Fruit fly (Drosophila melanogaster) whole organism, embryonic: ENCODE measurements around the gene CG34180.

Experiments
- Asciz ChIP-seq: fragments of 200-800 bp; sonication (Bioruptor generic); optimal IDR thresholded peaks from 2 replicates; lab custom pipeline; 2017; ENCODE audit warnings: missing biosample characterization, mild to moderate bottlenecking, missing genetic modification characterization, missing genetic modification reagents
- Atf-2 ChIP-seq: fragments of 200-800 bp; sonication (Bioruptor generic); optimal IDR thresholded peaks from 2 replicates; lab custom pipeline; 2016; ENCODE audit warnings: missing biosample characterization, missing genetic modification characterization
- Blimp-1 ChIP-seq: fragments of 200-800 bp; sonication (Bioruptor generic); optimal IDR thresholded peaks from 3 replicates; lab custom pipeline; 2018; ENCODE audit warnings: missing biosample characterization, missing genetic modification characterization, mild to moderate bottlenecking, moderate library complexity, missing genetic modification reagents
- CG10209 ChIP-seq: fragments of 200-800 bp; sonication (Bioruptor generic); optimal IDR thresholded peaks from 3 replicates; lab custom pipeline; 2017; ENCODE audit warnings: missing biosample characterization, mild to moderate bottlenecking, missing genetic modification characterization, missing genetic modification reagents
- CG10366 ChIP-seq: fragments of 200-800 bp; sonication (Bioruptor generic); IDR thresholded peaks from 2 replicates; pipeline ENCODE4 v1.3.6; 2022; ENCODE audit warnings: missing biosample characterization, missing genetic modification characterization
- CG10979 ChIP-seq: fragments of 200-800 bp; sonication (Bioruptor generic); optimal IDR thresholded peaks from 2 replicates; lab custom pipeline; 2018; ENCODE audit warnings: missing biosample characterization, mild to moderate bottlenecking, missing genetic modification characterization, moderate library complexity
- CG11085 ChIP-seq: fragments of 200-800 bp; sonication (Bioruptor generic); IDR thresholded peaks from 2 replicates; pipeline ENCODE4 v1.3.6; 2022; ENCODE audit warnings: missing biosample characterization, missing genetic modification characterization
- CG11560 ChIP-seq: fragments of 200-800 bp; sonication (Bioruptor generic); IDR thresholded peaks from 3 replicates; pipeline ENCODE4 v1.3.6; 2022; ENCODE audit warnings: missing biosample characterization, missing genetic modification characterization
- CG12744 ChIP-seq: fragments of 200-800 bp; sonication (Bioruptor generic); optimal IDR thresholded peaks from 2 replicates; lab custom pipeline; 2016; ENCODE audit warnings: missing biosample characterization, missing genetic modification characterization
- CG13123 ChIP-seq: fragments of 200-800 bp; sonication (Bioruptor generic); optimal IDR thresholded peaks from 2 replicates; lab custom pipeline; 2016; ENCODE audit warnings: missing biosample characterization, missing genetic modification characterization
- CG13624 ChIP-seq: fragments of 200-800 bp; sonication (Bioruptor generic); optimal IDR thresholded peaks from 2 replicates; lab custom pipeline; 2016; ENCODE audit warnings: missing biosample characterization, missing genetic modification characterization
- CG17186 ChIP-seq: fragments of 200-800 bp; sonication (Bioruptor generic); optimal IDR thresholded peaks from 3 replicates; lab custom pipeline; 2017; ENCODE audit warnings: missing biosample characterization, missing genetic modification reagents, missing genetic modification characterization
- CG1792 ChIP-seq: fragments of 200-800 bp; sonication (Bioruptor generic); optimal IDR thresholded peaks from 2 replicates; lab custom pipeline; 2016; ENCODE audit warnings: missing biosample characterization, missing genetic modification characterization
- CG2712 ChIP-seq: fragments of 200-800 bp; optimal IDR thresholded peaks from 3 replicates; lab custom pipeline; 2019; ENCODE audit warnings: missing biosample characterization, mild to moderate bottlenecking, missing genetic modification characterization, moderate library complexity
- CG3163 ChIP-seq: fragments of 200-800 bp; sonication (Bioruptor generic); optimal IDR thresholded peaks from 3 replicates; lab custom pipeline; 2016; ENCODE audit warnings: missing biosample characterization, missing genetic modification characterization
- CG34422 ChIP-seq: fragments of 200-800 bp; sonication (Bioruptor generic); IDR thresholded peaks from 3 replicates; pipeline ENCODE4 v1.3.6; 2022; ENCODE audit warnings: missing biosample characterization, missing genetic modification characterization
- CG6175 ChIP-seq: fragments of 200-800 bp; sonication (Bioruptor generic); IDR thresholded peaks from 3 replicates; pipeline ENCODE4 v1.3.6; 2022; ENCODE audit warnings: missing biosample characterization, missing genetic modification characterization
- CG6254 ChIP-seq: fragments of 200-800 bp; sonication (Bioruptor generic); optimal IDR thresholded peaks from 3 replicates; lab custom pipeline; 2017; ENCODE audit warnings: mild to moderate bottlenecking, missing biosample characterization, missing genetic modification reagents, missing genetic modification characterization
- CG6689 ChIP-seq: fragments of 200-800 bp; sonication (Bioruptor generic); IDR thresholded peaks from 2 replicates; pipeline ENCODE4 v1.3.6; 2022; ENCODE audit warnings: missing biosample characterization, missing genetic modification characterization
- CG8290 ChIP-seq, 3 experiments: fragments of 200-800 bp; sonication (Bioruptor generic); optimal IDR thresholded peaks; 2 replicates each; lab custom pipeline; 2016 to 2019; ENCODE audit warnings: missing biosample characterization in 3 of 3, missing genetic modification characterization in 3 of 3, mild to moderate bottlenecking in 2 of 3, moderate library complexity in 1 of 3
- Camta ChIP-seq: fragments of 200-800 bp; sonication (Bioruptor generic); optimal IDR thresholded peaks from 2 replicates; lab custom pipeline; 2016; ENCODE audit warnings: missing biosample characterization, missing genetic modification characterization
- Dll ChIP-seq: fragments of 200-800 bp; sonication (Bioruptor generic); IDR thresholded peaks from 4 replicates; pipeline ENCODE4 v1.3.6; 2022; ENCODE audit warnings: missing biosample characterization, missing genetic modification characterization; ENCODE audit not compliant: partially characterized antibody
- Eip74EF ChIP-seq, 2 experiments: fragments of 200-800 bp in 1 of 2; fragments of >200 bp in 1 of 2; sonication (Bioruptor generic) in 1 of 2; optimal IDR thresholded peaks; 2 replicates each; lab custom pipeline; 2017 to 2019; ENCODE audit warnings: missing biosample characterization in 2 of 2, missing genetic modification characterization in 2 of 2, mild to moderate bottlenecking in 1 of 2, moderate library complexity in 1 of 2
- Fer1 ChIP-seq: fragments of 200-800 bp; sonication (Bioruptor generic); optimal IDR thresholded peaks from 2 replicates; lab custom pipeline; 2017; ENCODE audit warnings: missing biosample characterization, mild to moderate bottlenecking, missing genetic modification characterization
- H15 ChIP-seq: fragments of 200-800 bp; sonication (Bioruptor generic); IDR thresholded peaks from 3 replicates; pipeline ENCODE4 v1.3.6; 2022; ENCODE audit warnings: missing biosample characterization, missing genetic modification characterization
- Kr ChIP-seq: fragments of 200-800 bp; sonication (Bioruptor generic); optimal IDR thresholded peaks from 2 replicates; lab custom pipeline; 2017; ENCODE audit warnings: missing biosample characterization, mild to moderate bottlenecking, missing genetic modification characterization
- MBD-R2 ChIP-seq: fragments of 200-800 bp; sonication (Bioruptor generic); IDR thresholded peaks from 2 replicates; pipeline ENCODE4 v1.3.6; 2022; ENCODE audit warnings: missing biosample characterization, missing genetic modification characterization
- Mrtf ChIP-seq: fragments of 200-800 bp; sonication (Bioruptor generic); IDR thresholded peaks from 3 replicates; pipeline ENCODE4 v1.3.6; 2022; ENCODE audit warnings: missing biosample characterization, missing genetic modification characterization
- Stat92E ChIP-seq, 3 experiments: fragments of >200 bp in 2 of 3; fragments of 200-800 bp in 1 of 3; sonication (Bioruptor generic) in 1 of 3; optimal IDR thresholded peaks; 2 replicates each; lab custom pipeline; 2017 to 2019; ENCODE audit warnings: missing biosample characterization in 3 of 3, missing genetic modification characterization in 3 of 3, mild to moderate bottlenecking in 1 of 3, moderate library complexity in 1 of 3
- Tbp ChIP-seq: fragments of >200 bp; optimal IDR thresholded peaks from 2 replicates; lab custom pipeline; 2018; ENCODE audit warnings: missing biosample characterization, missing genetic modification characterization
- Xrp1 ChIP-seq: fragments of 200-800 bp; sonication (Bioruptor generic); IDR thresholded peaks from 2 replicates; pipeline ENCODE4 v1.3.6; 2022; ENCODE audit warnings: missing biosample characterization, missing genetic modification characterization
- cad ChIP-seq: fragments of >200 bp; optimal IDR thresholded peaks from 2 replicates; lab custom pipeline; 2017; ENCODE audit warnings: missing biosample characterization, missing genetic modification characterization
- caup ChIP-seq: fragments of 200-800 bp; sonication (Bioruptor generic); optimal IDR thresholded peaks from 3 replicates; lab custom pipeline; 2017; ENCODE audit warnings: missing biosample characterization, mild to moderate bottlenecking, missing genetic modification characterization, moderate library complexity; ENCODE audit not compliant: severe bottlenecking
- crc ChIP-seq: fragments of 200-800 bp; sonication (Bioruptor generic); optimal IDR thresholded peaks from 2 replicates; lab custom pipeline; 2016; ENCODE audit warnings: missing biosample characterization, missing genetic modification characterization
- crp ChIP-seq, 2 experiments: fragments of 200-800 bp; sonication (Bioruptor generic); optimal IDR thresholded peaks; 2 replicates in 1 of 2; 3 replicates in 1 of 2; lab custom pipeline; 2017; ENCODE audit warnings: missing biosample characterization in 2 of 2, missing genetic modification characterization in 2 of 2, mild to moderate bottlenecking in 1 of 2, moderate library complexity in 1 of 2
- disco-r ChIP-seq: fragments of 200-800 bp; sonication (Bioruptor generic); optimal IDR thresholded peaks from 2 replicates; lab custom pipeline; 2016; ENCODE audit warnings: missing biosample characterization, missing genetic modification characterization
- dysf ChIP-seq: fragments of 200-800 bp; sonication (Bioruptor generic); IDR thresholded peaks from 3 replicates; pipeline ENCODE4 v1.3.6; 2022; ENCODE audit warnings: missing biosample characterization, missing genetic modification characterization
- gcm ChIP-seq: fragments of 200-800 bp; sonication (Bioruptor generic); optimal IDR thresholded peaks from 2 replicates; lab custom pipeline; 2019; ENCODE audit warnings: missing biosample characterization, mild to moderate bottlenecking, missing genetic modification characterization, moderate library complexity
- jing ChIP-seq: fragments of 200-800 bp; sonication (Bioruptor generic); optimal IDR thresholded peaks from 2 replicates; lab custom pipeline; 2018; ENCODE audit warnings: missing biosample characterization, mild to moderate bottlenecking, missing genetic modification characterization
- kay ChIP-seq: fragments of 200-800 bp; sonication (Bioruptor generic); optimal IDR thresholded peaks from 2 replicates; lab custom pipeline; 2016; ENCODE audit warnings: missing biosample characterization, missing genetic modification characterization
- onecut ChIP-seq: fragments of 200-800 bp; sonication (Bioruptor generic); IDR thresholded peaks from 2 replicates; pipeline ENCODE4 v1.3.6; 2022; ENCODE audit warnings: missing biosample characterization, missing genetic modification characterization
- p53 ChIP-seq: fragments of 200-800 bp; sonication (Bioruptor generic); optimal IDR thresholded peaks from 2 replicates; lab custom pipeline; 2016; ENCODE audit warnings: missing biosample characterization, missing genetic modification characterization
- pros ChIP-seq: fragments of 200-800 bp; sonication (Bioruptor generic); optimal IDR thresholded peaks from 3 replicates; lab custom pipeline; 2019; ENCODE audit warnings: missing biosample characterization, mild to moderate bottlenecking, missing genetic modification characterization, moderate library complexity
- shn ChIP-seq: fragments of 200-800 bp; sonication (Bioruptor generic); optimal IDR thresholded peaks from 3 replicates; lab custom pipeline; 2016; ENCODE audit warnings: missing biosample characterization, missing genetic modification characterization
- stc ChIP-seq: fragments of 200-800 bp; sonication (Bioruptor generic); IDR thresholded peaks from 2 replicates; pipeline ENCODE4 v1.3.6; 2022; ENCODE audit warnings: missing biosample characterization, missing genetic modification characterization
- tio ChIP-seq: fragments of 200-800 bp; sonication (Bioruptor generic); optimal IDR thresholded peaks from 2 replicates; lab custom pipeline; 2017; ENCODE audit warnings: missing biosample characterization, missing genetic modification characterization, inconsistent platforms
- tna ChIP-seq: fragments of 200-800 bp; sonication (Bioruptor generic); IDR thresholded peaks from 2 replicates; pipeline ENCODE4 v1.3.6; 2022; ENCODE audit warnings: missing biosample characterization, missing genetic modification characterization; ENCODE audit not compliant: partially characterized antibody
- unpg ChIP-seq: fragments of 200-800 bp; sonication (Bioruptor generic); optimal IDR thresholded peaks from 3 replicates; lab custom pipeline; 2018; ENCODE audit warnings: missing biosample characterization, mild to moderate bottlenecking, missing genetic modification characterization, moderate library complexity
- zf30C ChIP-seq: fragments of 200-800 bp; sonication (Bioruptor generic); optimal IDR thresholded peaks from 3 replicates; lab custom pipeline; 2018; ENCODE audit warnings: missing biosample characterization, mild to moderate bottlenecking, missing genetic modification characterization
- zfh2 ChIP-seq: fragments of 200-800 bp; sonication (Bioruptor generic); optimal IDR thresholded peaks from 2 replicates; lab custom pipeline; 2016; ENCODE audit warnings: missing biosample characterization, missing genetic modification characterization

The CG34180 gene

DNA sequence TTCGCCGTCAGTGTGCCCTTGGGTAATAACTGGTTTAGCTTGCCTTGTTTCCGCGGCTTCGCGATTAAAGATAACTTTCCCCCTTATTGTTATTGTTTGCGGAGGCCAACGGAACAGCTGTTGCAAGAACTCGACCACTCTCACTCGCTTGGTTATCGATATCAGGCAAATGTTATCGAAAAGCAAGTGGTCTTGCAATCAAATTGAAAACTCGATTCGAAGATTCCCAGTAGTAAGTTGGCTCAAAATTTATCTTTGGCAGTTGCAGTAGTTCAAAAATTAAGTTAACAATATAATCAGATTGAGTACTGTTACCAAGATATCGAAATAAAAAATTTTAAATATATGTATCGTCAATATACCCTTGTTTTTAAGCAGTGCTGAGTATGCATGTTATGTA is 5.5 kb downstream of the CG34180 start, which contains the start of the genes Fbw5 and CG9147 (continued):
- TF ChIP-seq Atf-2 (peak; percentile 99), Asciz (peak; percentile 99), Kr (GFP tag; lab: Kevin White, UChicago) (peak; percentile 83), CG1792 (peak; percentile 99), CG13624 (peak; percentile 100), jing (GFP tag; lab: Kevin White, UChicago) (peak; percentile 100), CG6254 (GFP tag; lab: Kevin White, UChicago) (peak; percentile 95), Dll (GFP tag; lab: Robert Waterston, UW) (peak; percentile 65), unpg (GFP tag; lab: Kevin White, UChicago) (peak; percentile 100), CG6689 (GFP tag; lab: Robert Waterston, UW) (peak; percentile 99), p53 (GFP tag; lab: Kevin White, UChicago) (peak; percentile 97), CG8290 (GFP tag; optimal IDR thresholded peaks at IDR 0.05; lab: Kevin White, UChicago) (peak; percentile 99), CG8290 (tag; optimal IDR thresholded peaks at IDR 0.05; lab: Kevin White, UChicago) (peak; percentile 97 to 100), stc (GFP tag; lab: Robert Waterston, UW) (peak; percentile 99), CG17186 (GFP tag; lab: Kevin White, UChicago) (peak; percentile 93), crc (GFP tag; lab: Kevin White, UChicago) (peak; percentile 99), zf30C (GFP tag; lab: Kevin White, UChicago) (no peak), CG12744 (peak; percentile 99), tna (GFP tag; lab: Robert Waterston, UW) (peak; percentile 63), Mrtf (GFP tag; lab: Robert Waterston, UW) (peak; percentile 99), CG6175 (GFP tag; lab: Robert Waterston, UW) (peak; percentile 98), Camta (GFP tag; lab: Kevin White, UChicago) (peak; percentile 100), CG11085 (GFP tag; lab: Robert Waterston, UW) (peak; percentile 98), disco-r (GFP tag; lab: Kevin White, UChicago) (peak; percentile 99), Eip74EF (GFP tag; optimal IDR thresholded peaks at IDR 0.05; lab: Kevin White, UChicago) (peak in 1 of 2 experiments; percentile 100), cad (no peak), Stat92E (GFP tag; optimal IDR thresholded peaks at IDR 0.05; lab: Kevin White, UChicago) (peak in 1 of 3 experiments; percentile 99), CG13123 (GFP tag; lab: Kevin White, UChicago) (peak; percentile 99), tio (peak; percentile 100), pros (GFP tag; lab: Kevin White, UChicago) (peak; percentile 67), onecut (GFP tag; lab: Robert Waterston, UW) (peak; percentile 99), gcm (GFP tag; lab: Kevin White, UChicago) (peak; percentile 100), Fer1 (peak; percentile 98), dysf (GFP tag; lab: Robert Waterston, UW) (peak; percentile 100), CG10366 (peak; percentile 100), MBD-R2 (GFP tag; lab: Robert Waterston, UW) (peak; percentile 100), shn (GFP tag; lab: Kevin White, UChicago) (peak; percentile 99), CG2712 (tag; lab: Kevin White, UChicago) (peak; percentile 99), caup (GFP tag; lab: Kevin White, UChicago) (peak; percentile 99), Tbp (GFP tag; lab: Kevin White, UChicago) (no peak), CG10209 (GFP tag; lab: Kevin White, UChicago) (peak; percentile 100), Blimp-1 (GFP tag; lab: Kevin White, UChicago) (peak; percentile 99), zfh2 (peak; percentile 99), CG34422 (GFP tag; lab: Robert Waterston, UW) (peak; percentile 99), H15 (peak; percentile 99), CG11560 (peak; percentile 94), CG3163 (peak; percentile 95), CG10979 (tag; lab: Kevin White, UChicago) (peak; percentile 99), Xrp1 (GFP tag; lab: Robert Waterston, UW) (peak; percentile 100), crp (GFP tag; optimal IDR thresholded peaks at IDR 0.05; lab: Kevin White, UChicago) (peak; percentile 83 to 91), kay (GFP tag; lab: Kevin White, UChicago) (peak; percentile 99)
